Fruit fly (Drosophila melanogaster) whole organism, prepupa: ENCODE data around the gene CG32263.

Source experiments
- Blimp-1 ChIP-seq: fragments of 200-800 bp; sonication (Bioruptor generic); optimal IDR thresholded peaks from 3 replicates; lab custom pipeline; 2017; ENCODE audit warnings: missing biosample characterization, missing genetic modification characterization, mild to moderate bottlenecking, moderate library complexity, missing genetic modification reagents
- CG10631 ChIP-seq: fragments of 200-800 bp; sonication (Bioruptor generic); optimal IDR thresholded peaks from 2 replicates; lab custom pipeline; 2016; ENCODE audit warnings: missing biosample characterization, missing genetic modification characterization
- CG10669 ChIP-seq: fragments of 200-800 bp; sonication (Bioruptor generic); optimal IDR thresholded peaks from 3 replicates; lab custom pipeline; 2018; ENCODE audit warnings: missing biosample characterization, mild to moderate bottlenecking, missing genetic modification characterization, moderate library complexity
- CG11294 ChIP-seq: fragments of 200-800 bp; sonication (Bioruptor generic); IDR thresholded peaks from 2 replicates; pipeline ENCODE4 v1.3.6; 2022; ENCODE audit warnings: missing biosample characterization, missing genetic modification characterization
- CG11762 ChIP-seq: fragments of 200-800 bp; sonication (Bioruptor generic); optimal IDR thresholded peaks from 3 replicates; lab custom pipeline; 2016; ENCODE audit warnings: missing biosample characterization, missing genetic modification characterization; ENCODE audit not compliant: insufficient read depth
- CG15336 ChIP-seq: fragments of 200-800 bp; sonication (Bioruptor generic); IDR thresholded peaks from 2 replicates; pipeline ENCODE4 v1.3.6; 2022; ENCODE audit warnings: missing biosample characterization, missing genetic modification characterization
- CG1621 ChIP-seq: fragments of 200-800 bp; sonication (Bioruptor generic); optimal IDR thresholded peaks from 3 replicates; lab custom pipeline; 2018; ENCODE audit warnings: missing biosample characterization, mild to moderate bottlenecking, missing genetic modification characterization
- CG16779 ChIP-seq: fragments of 200-800 bp; sonication (Bioruptor generic); optimal IDR thresholded peaks from 3 replicates; lab custom pipeline; 2017; ENCODE audit warnings: missing biosample characterization, mild to moderate bottlenecking, missing genetic modification characterization
- CG31627 ChIP-seq: fragments of 200-800 bp; sonication (Bioruptor generic); optimal IDR thresholded peaks from 3 replicates; lab custom pipeline; 2016; ENCODE audit warnings: missing biosample characterization, missing genetic modification characterization
- CG32006 ChIP-seq: fragments of 200-800 bp; sonication (Bioruptor generic); optimal IDR thresholded peaks from 3 replicates; lab custom pipeline; 2017; ENCODE audit warnings: missing biosample characterization, mild to moderate bottlenecking, missing genetic modification characterization
- CG34406 ChIP-seq: fragments of 200-800 bp; sonication (Bioruptor generic); optimal IDR thresholded peaks from 3 replicates; lab custom pipeline; 2016; ENCODE audit warnings: missing biosample characterization, missing genetic modification characterization
- CG3919 ChIP-seq: fragments of 200-800 bp; sonication (Bioruptor generic); optimal IDR thresholded peaks from 3 replicates; lab custom pipeline; 2016; ENCODE audit warnings: missing biosample characterization, missing genetic modification characterization
- CG4318 ChIP-seq: fragments of 200-800 bp; sonication (Bioruptor generic); optimal IDR thresholded peaks from 3 replicates; lab custom pipeline; 2017; ENCODE audit warnings: missing biosample characterization, mild to moderate bottlenecking, missing genetic modification characterization
- CG6163 ChIP-seq: fragments of 200-800 bp; sonication (Bioruptor generic); IDR thresholded peaks from 3 replicates; pipeline ENCODE4 v1.3.6; 2022; ENCODE audit warnings: missing biosample characterization, missing genetic modification characterization
- CG6792 ChIP-seq: fragments of 200-800 bp; sonication (Bioruptor generic); optimal IDR thresholded peaks from 3 replicates; lab custom pipeline; 2016; ENCODE audit warnings: missing biosample characterization, missing genetic modification characterization
- CG6808 ChIP-seq: fragments of 200-800 bp; sonication (Bioruptor generic); optimal IDR thresholded peaks from 3 replicates; lab custom pipeline; 2017; ENCODE audit warnings: missing biosample characterization, missing genetic modification characterization, mild to moderate bottlenecking, moderate library complexity, missing genetic modification reagents
- CG6854 ChIP-seq: fragments of 200-800 bp; sonication (Bioruptor generic); optimal IDR thresholded peaks from 2 replicates; lab custom pipeline; 2017; ENCODE audit warnings: missing biosample characterization, mild to moderate bottlenecking, missing genetic modification characterization
- CG7368 ChIP-seq: fragments of 200-800 bp; sonication (Bioruptor generic); optimal IDR thresholded peaks from 3 replicates; lab custom pipeline; 2016; ENCODE audit warnings: missing biosample characterization, missing genetic modification characterization
- CG8119 ChIP-seq: fragments of 200-800 bp; sonication (Bioruptor generic); IDR thresholded peaks from 3 replicates; pipeline ENCODE4 v1.3.6; 2022; ENCODE audit warnings: missing biosample characterization, missing genetic modification characterization
- CG9139 ChIP-seq: fragments of 200-800 bp; sonication (Bioruptor generic); optimal IDR thresholded peaks from 3 replicates; lab custom pipeline; 2017; ENCODE audit warnings: missing biosample characterization, mild to moderate bottlenecking, missing genetic modification characterization
- Eip75B ChIP-seq: fragments of 200-800 bp; sonication (Bioruptor generic); optimal IDR thresholded peaks from 3 replicates; lab custom pipeline; 2016; ENCODE audit warnings: missing biosample characterization, missing genetic modification characterization
- Eip78C ChIP-seq: fragments of 200-800 bp; sonication (Bioruptor generic); peaks from one replicate; lab custom pipeline; 2016; ENCODE audit warnings: missing biosample characterization, missing genetic modification characterization
- Ets21C ChIP-seq: fragments of 200-800 bp; sonication (Bioruptor generic); optimal IDR thresholded peaks from 3 replicates; lab custom pipeline; 2016; ENCODE audit warnings: missing biosample characterization, missing genetic modification characterization
- Ets96B ChIP-seq: fragments of 200-800 bp; optimal IDR thresholded peaks from 2 replicates; lab custom pipeline; 2019; ENCODE audit warnings: missing biosample characterization, mild to moderate bottlenecking, missing genetic modification characterization, moderate library complexity
- Gug ChIP-seq: fragments of 200-800 bp; sonication (Bioruptor generic); IDR thresholded peaks from 2 replicates; pipeline ENCODE4 v1.3.6; 2022; ENCODE audit warnings: missing biosample characterization, missing genetic modification characterization
- Hr38 ChIP-seq: sonication (Bioruptor generic); optimal IDR thresholded peaks from 2 replicates; lab custom pipeline; 2016; ENCODE audit warnings: missing biosample characterization, missing genetic modification characterization
- Hr39 ChIP-seq: fragments of 200-800 bp; sonication (Bioruptor generic); optimal IDR thresholded peaks from 2 replicates; lab custom pipeline; 2016; ENCODE audit warnings: missing biosample characterization, missing genetic modification characterization
- Hr4 ChIP-seq: fragments of 200-800 bp; sonication (Bioruptor generic); optimal IDR thresholded peaks from 3 replicates; lab custom pipeline; 2016; ENCODE audit warnings: missing biosample characterization, missing genetic modification characterization
- Lpt ChIP-seq: fragments of 200-800 bp; sonication (Bioruptor generic); optimal IDR thresholded peaks from 3 replicates; lab custom pipeline; 2016; ENCODE audit warnings: missing biosample characterization, missing genetic modification characterization
- OdsH ChIP-seq: fragments of 200-800 bp; sonication (Bioruptor generic); optimal IDR thresholded peaks from 3 replicates; lab custom pipeline; 2016; ENCODE audit warnings: missing biosample characterization, missing genetic modification characterization
- Sox102F ChIP-seq: fragments of 200-800 bp; sonication (Bioruptor generic); optimal IDR thresholded peaks from 2 replicates; lab custom pipeline; 2016; ENCODE audit warnings: missing biosample characterization, mild to moderate bottlenecking, missing genetic modification characterization
- Sox15 ChIP-seq: fragments of 200-800 bp; sonication (Bioruptor generic); optimal IDR thresholded peaks from 3 replicates; lab custom pipeline; 2016; ENCODE audit warnings: missing biosample characterization, missing genetic modification characterization
- acj6 ChIP-seq: fragments of 200-800 bp; sonication (Bioruptor generic); optimal IDR thresholded peaks from 3 replicates; lab custom pipeline; 2016; ENCODE audit warnings: missing biosample characterization, missing genetic modification characterization
- cyc ChIP-seq: fragments of 200-800 bp; sonication (Bioruptor generic); optimal IDR thresholded peaks from 3 replicates; lab custom pipeline; 2016; ENCODE audit warnings: missing biosample characterization, missing genetic modification characterization
- dac ChIP-seq: fragments of 200-800 bp; sonication (Bioruptor generic); optimal IDR thresholded peaks from 2 replicates; lab custom pipeline; 2017; ENCODE audit warnings: missing biosample characterization, mild to moderate bottlenecking, missing genetic modification characterization
- dsx ChIP-seq: fragments of 200-800 bp; optimal IDR thresholded peaks from 3 replicates; lab custom pipeline; 2019; ENCODE audit warnings: missing biosample characterization, mild to moderate bottlenecking, missing genetic modification characterization, moderate library complexity; ENCODE audit not compliant: poor library complexity, severe bottlenecking
- esn ChIP-seq: fragments of 200-800 bp; sonication (Bioruptor generic); optimal IDR thresholded peaks from 2 replicates; lab custom pipeline; 2016; ENCODE audit warnings: missing biosample characterization, mild to moderate bottlenecking, missing genetic modification characterization, moderate library complexity
- fd59A ChIP-seq: fragments of 200-800 bp; sonication (Bioruptor generic); optimal IDR thresholded peaks from 2 replicates; lab custom pipeline; 2017; ENCODE audit warnings: missing biosample characterization, mild to moderate bottlenecking, missing genetic modification characterization, missing genetic modification reagents
- fd85E ChIP-seq: fragments of 200-800 bp; sonication (Bioruptor generic); optimal IDR thresholded peaks from 3 replicates; lab custom pipeline; 2016; ENCODE audit warnings: missing biosample characterization, missing genetic modification characterization
- lz ChIP-seq: fragments of 200-800 bp; sonication (Bioruptor generic); optimal IDR thresholded peaks from 3 replicates; lab custom pipeline; 2016; ENCODE audit warnings: missing biosample characterization, missing genetic modification characterization
- net ChIP-seq: fragments of 200-800 bp; sonication (Bioruptor generic); optimal IDR thresholded peaks from 3 replicates; lab custom pipeline; 2016; ENCODE audit warnings: missing biosample characterization, missing genetic modification characterization
- pdm3 ChIP-seq: fragments of 200-800 bp; sonication (Bioruptor generic); optimal IDR thresholded peaks from 3 replicates; lab custom pipeline; 2016; ENCODE audit warnings: missing biosample characterization, missing genetic modification characterization
- salr ChIP-seq, 2 experiments: fragments of 200-800 bp; sonication (Bioruptor generic); optimal IDR thresholded peaks; 3 replicates each; lab custom pipeline; 2016 to 2018; ENCODE audit warnings: missing biosample characterization in 2 of 2, missing genetic modification characterization in 2 of 2, mild to moderate bottlenecking in 1 of 2
- spab ChIP-seq: fragments of 200-800 bp; sonication (Bioruptor generic); optimal IDR thresholded peaks from 2 replicates; lab custom pipeline; 2017; ENCODE audit warnings: missing biosample characterization, mild to moderate bottlenecking, missing genetic modification characterization, missing genetic modification reagents
- topi ChIP-seq: fragments of 200-800 bp; sonication (Bioruptor generic); optimal IDR thresholded peaks from 3 replicates; lab custom pipeline; 2016; ENCODE audit warnings: missing biosample characterization, missing genetic modification characterization
- vri ChIP-seq: fragments of 200-800 bp; sonication (Bioruptor generic); optimal IDR thresholded peaks from 3 replicates; lab custom pipeline; 2016; ENCODE audit warnings: missing biosample characterization, mild to moderate bottlenecking, missing genetic modification characterization

The CG32263 gene

dm6 chr3L:3767825-3768224 is 43.1 kb downstream of the CG32263 start (continued):
- TF ChIP-seq Sox102F = peak; percentile 49
- TF ChIP-seq CG4318 (GFP tag; lab: Kevin White, UChicago) = no peak
- no peak for TF ChIP-seq CG10669 (GFP tag; lab: Kevin White, UChicago)
- peak; percentile 13 for TF ChIP-seq CG6792
- TF ChIP-seq CG11294 (GFP tag; lab: Robert Waterston, UW) = no peak
- TF ChIP-seq CG15336 = no peak
- TF ChIP-seq CG34406 = peak; percentile 5
- TF ChIP-seq CG3919 (GFP tag; lab: Kevin White, UChicago) = peak; percentile 27
- no peak for TF ChIP-seq net
- TF ChIP-seq spab (GFP tag; lab: Kevin White, UChicago) = no peak
- no peak for TF ChIP-seq CG9139
- TF ChIP-seq OdsH (GFP tag; lab: Kevin White, UChicago) = peak; percentile 57
- peak; percentile 43 for TF ChIP-seq Hr4 (GFP tag; lab: Kevin White, UChicago)
- no peak for TF ChIP-seq CG6854
- peak; percentile 56 for TF ChIP-seq pdm3 (GFP tag; lab: Kevin White, UChicago)
- no peak for TF ChIP-seq salr (GFP tag; optimal IDR thresholded peaks at IDR 0.05; lab: Kevin White, UChicago)
- TF ChIP-seq Hr39 (GFP tag; lab: Kevin White, UChicago) = peak; percentile 39
- TF ChIP-seq Eip75B (GFP tag; lab: Kevin White, UChicago) = peak; percentile 40
- peak; percentile 36 for TF ChIP-seq dac (GFP tag; lab: Kevin White, UChicago)
- TF ChIP-seq CG16779 (tag; lab: Kevin White, UChicago) = no peak
- no peak for TF ChIP-seq CG7368
- TF ChIP-seq esn (GFP tag; lab: Kevin White, UChicago) = peak; percentile 60
- TF ChIP-seq dsx = no peak
- no peak for TF ChIP-seq CG6808 (GFP tag; lab: Kevin White, UChicago)
- TF ChIP-seq fd59A (GFP tag; lab: Kevin White, UChicago) = peak; percentile 14
- TF ChIP-seq Eip78C (GFP tag; lab: Kevin White, UChicago) = peak; percentile 82
- TF ChIP-seq CG6163 = peak; percentile 35; the same call in 1 of the 3 replicates
- no peak for TF ChIP-seq CG10631 (GFP tag; lab: Kevin White, UChicago)
- no peak for TF ChIP-seq CG11762
- no peak for TF ChIP-seq Hr38 (GFP tag; lab: Kevin White, UChicago)
- peak; percentile 2 for TF ChIP-seq Ets21C (GFP tag; lab: Kevin White, UChicago)
- peak; percentile 42 for TF ChIP-seq CG31627 (GFP tag; lab: Kevin White, UChicago)
- TF ChIP-seq CG8119 (GFP tag; lab: Robert Waterston, UW) = no peak
- TF ChIP-seq Gug = no peak
- no peak for TF ChIP-seq CG1621 (tag; lab: Kevin White, UChicago)
- no peak for TF ChIP-seq topi

- TF ChIP-seq Sox102F (no peak), Eip78C (GFP tag; lab: Kevin White, UChicago) (peak; percentile 10)
Observed at dm6 chr3L:3766704-3767103, 44.2 kb downstream of the CG32263 start.

- TF ChIP-seq CG3919 (GFP tag; lab: Kevin White, UChicago) (peak; percentile 7), salr (GFP tag; optimal IDR thresholded peaks at IDR 0.05; lab: Kevin White, UChicago) (peak; percentile 18 to 48), Sox102F (peak; percentile 16), CG10631 (GFP tag; lab: Kevin White, UChicago) (peak; percentile 64), net (peak; percentile 65), esn (GFP tag; lab: Kevin White, UChicago) (peak; percentile 61), Eip75B (GFP tag; lab: Kevin White, UChicago) (peak; percentile 45), CG6163 (peak; percentile 75), CG4318 (GFP tag; lab: Kevin White, UChicago) (peak; percentile 38), vri (peak; percentile 36), CG32006 (GFP tag; lab: Kevin White, UChicago) (peak; percentile 68), lz (GFP tag; lab: Kevin White, UChicago) (peak; percentile 51), Hr4 (GFP tag; lab: Kevin White, UChicago) (peak; percentile 71), Sox15 (GFP tag; lab: Kevin White, UChicago) (peak; percentile 9), fd85E (no peak), spab (GFP tag; lab: Kevin White, UChicago) (peak; percentile 64), CG6854 (peak; percentile 63), Blimp-1 (GFP tag; lab: Kevin White, UChicago) (no peak), Eip78C (GFP tag; lab: Kevin White, UChicago) (peak; percentile 86), Ets96B (peak; percentile 51), Lpt (GFP tag; lab: Kevin White, UChicago) (peak; percentile 16), acj6 (GFP tag; lab: Kevin White, UChicago) (peak; percentile 53), cyc (GFP tag; lab: Kevin White, UChicago) (no peak), dsx (peak; percentile 54)
Observed at dm6 chr3L:3765782-3766520, 45.0 kb downstream of the CG32263 start.
